Worm (Caenorhabditis elegans) whole organism, late embryonic: ENCODE results near the gene srt-13.
A peak's percentile ranks its signal among the peaks of the same experiment; 100 is the strongest.
"Not testable (repeated sequence)": the region's sequence is repeated elsewhere in the genome, so short reads cannot be mapped to it uniquely, and the experiment has no call there.

Experiments used
- ahr-1 ChIP-seq: sonication (generic microtip); optimal IDR thresholded peaks from 2 replicates; lab custom pipeline; 2016; ENCODE audit warnings: missing genetic modification characterization, missing compliant biosample characterization
- ceh-14 ChIP-seq: sonication (generic microtip); optimal IDR thresholded peaks from 2 replicates; lab custom pipeline; 2016; ENCODE audit warnings: missing genotype, missing genetic modification characterization, missing compliant biosample characterization
- ceh-22 ChIP-seq: sonication (generic microtip); optimal IDR thresholded peaks from 2 replicates; lab custom pipeline; 2017; ENCODE audit warnings: missing biosample characterization, missing genetic modification characterization
- ceh-24 ChIP-seq: sonication (generic microtip); optimal IDR thresholded peaks from 2 replicates; lab custom pipeline; 2016; ENCODE audit warnings: mild to moderate bottlenecking, missing genetic modification characterization, missing compliant biosample characterization
- ceh-31 ChIP-seq: sonication (generic microtip); optimal IDR thresholded peaks from 2 replicates; lab custom pipeline; 2016; ENCODE audit warnings: missing genetic modification characterization, missing compliant biosample characterization
- ceh-34 ChIP-seq: sonication (generic microtip); optimal IDR thresholded peaks from 2 replicates; lab custom pipeline; 2016; ENCODE audit warnings: mild to moderate bottlenecking, missing genetic modification characterization, missing compliant biosample characterization
- ceh-45 ChIP-seq: fragments of 200-800 bp; sonication (Bioruptor generic); IDR thresholded peaks from 2 replicates; pipeline ENCODE4 v1.3.6; 2022; ENCODE audit warnings: missing genetic modification reagents, missing genetic modification characterization, missing compliant biosample characterization
- ceh-48 ChIP-seq: sonication (generic microtip); optimal IDR thresholded peaks from 2 replicates; lab custom pipeline; 2016; ENCODE audit warnings: missing genetic modification characterization, inconsistent platforms, missing compliant biosample characterization
- ceh-9 ChIP-seq: sonication (generic microtip); optimal IDR thresholded peaks from 2 replicates; lab custom pipeline; 2016; ENCODE audit warnings: mild to moderate bottlenecking, missing genetic modification characterization, inconsistent platforms, missing compliant biosample characterization
- dmd-4 ChIP-seq: sonication (generic microtip); optimal IDR thresholded peaks from 2 replicates; lab custom pipeline; 2016; ENCODE audit warnings: borderline replicate concordance, missing genetic modification characterization, missing compliant biosample characterization
- dve-1 ChIP-seq: sonication (generic microtip); optimal IDR thresholded peaks from 2 replicates; lab custom pipeline; 2017; ENCODE audit warnings: antibody characterized with exemption, mild to moderate bottlenecking, missing genetic modification characterization, missing compliant biosample characterization
- elt-2 ChIP-seq: sonication (generic microtip); optimal IDR thresholded peaks from 2 replicates; lab custom pipeline; 2016; ENCODE audit warnings: missing genetic modification reagents, missing genetic modification characterization, missing compliant biosample characterization
- elt-4 ChIP-seq: sonication (generic microtip); optimal IDR thresholded peaks from 2 replicates; lab custom pipeline; 2016; ENCODE audit warnings: missing genetic modification characterization, missing compliant biosample characterization
- eyg-1 ChIP-seq: sonication (generic microtip); optimal IDR thresholded peaks from 2 replicates; lab custom pipeline; 2016; ENCODE audit warnings: missing genotype, missing genetic modification characterization, missing compliant biosample characterization
- fax-1 ChIP-seq: sonication (generic microtip); optimal IDR thresholded peaks from 2 replicates; lab custom pipeline; 2016; ENCODE audit warnings: missing genotype, missing genetic modification characterization, missing compliant biosample characterization
- fkh-6 ChIP-seq: sonication (generic microtip); optimal IDR thresholded peaks from 2 replicates; lab custom pipeline; 2016; ENCODE audit warnings: missing genetic modification characterization, missing compliant biosample characterization
- hlh-8 ChIP-seq: sonication (generic microtip); optimal IDR thresholded peaks from 2 replicates; lab custom pipeline; 2016; ENCODE audit warnings: missing genotype, missing genetic modification characterization, missing compliant biosample characterization
- lim-6 ChIP-seq: sonication (generic microtip); optimal IDR thresholded peaks from 2 replicates; lab custom pipeline; 2016; ENCODE audit warnings: missing genetic modification characterization, missing compliant biosample characterization
- lin-11 ChIP-seq: fragments of 200-800 bp; sonication (Bioruptor generic); optimal IDR thresholded peaks from 2 replicates; lab custom pipeline; 2018; ENCODE audit warnings: mild to moderate bottlenecking, missing genetic modification characterization, missing compliant biosample characterization
- mec-3 ChIP-seq: sonication (generic microtip); optimal IDR thresholded peaks from 2 replicates; lab custom pipeline; 2016; ENCODE audit warnings: borderline replicate concordance, missing genetic modification characterization, missing compliant biosample characterization
- nhr-11 ChIP-seq: fragments of 150-350 bp; optimal IDR thresholded peaks from 2 replicates; lab custom pipeline; 2014; ENCODE audit warnings: missing biosample characterization, missing genetic modification characterization
- odd-2 ChIP-seq: sonication (generic microtip); optimal IDR thresholded peaks from 2 replicates; lab custom pipeline; 2017; ENCODE audit warnings: antibody characterized with exemption, mild to moderate bottlenecking, missing genetic modification characterization, missing compliant biosample characterization
- pha-2 ChIP-seq: sonication (generic microtip); optimal IDR thresholded peaks from 2 replicates; lab custom pipeline; 2017; ENCODE audit warnings: mild to moderate bottlenecking, missing genetic modification characterization, missing compliant biosample characterization
- pha-4 ChIP-seq: fragments of 150-350 bp; optimal IDR thresholded peaks from 2 replicates; lab custom pipeline; 2018; ENCODE audit warnings: missing biosample characterization, missing genetic modification reagents, missing genetic modification characterization
- pqm-1 ChIP-seq: sonication (generic microtip); optimal IDR thresholded peaks from 2 replicates; lab custom pipeline; 2016; ENCODE audit warnings: missing genetic modification characterization, missing compliant biosample characterization
- pros-1 ChIP-seq: fragments of 150-350 bp; optimal IDR thresholded peaks from 2 replicates; lab custom pipeline; 2014; ENCODE audit warnings: missing biosample characterization, missing genetic modification reagents, missing genetic modification characterization
- sox-4 ChIP-seq: sonication (generic microtip); optimal IDR thresholded peaks from 2 replicates; lab custom pipeline; 2017; ENCODE audit warnings: mild to moderate bottlenecking, missing genetic modification characterization, inconsistent platforms, missing compliant biosample characterization
- syd-9 ChIP-seq: sonication (generic microtip); optimal IDR thresholded peaks from 2 replicates; lab custom pipeline; 2016; ENCODE audit warnings: mild to moderate bottlenecking, missing genetic modification characterization, moderate library complexity, missing compliant biosample characterization
- tbx-2 ChIP-seq: sonication (generic microtip); optimal IDR thresholded peaks from 2 replicates; lab custom pipeline; 2016; ENCODE audit warnings: missing genetic modification characterization, missing compliant biosample characterization
- tbx-7 ChIP-seq: sonication (generic microtip); optimal IDR thresholded peaks from 2 replicates; lab custom pipeline; 2016; ENCODE audit warnings: missing genotype, missing genetic modification characterization, missing compliant biosample characterization
- ttx-3 ChIP-seq: sonication (generic microtip); optimal IDR thresholded peaks from 2 replicates; lab custom pipeline; 2016; ENCODE audit warnings: missing genetic modification reagents, missing genetic modification characterization, missing compliant biosample characterization
- unc-3 ChIP-seq, 2 experiments: fragments of 200-800 bp in 1 of 2; sonication (Bioruptor generic) in 1 of 2; sonication (generic microtip) in 1 of 2; conservative IDR thresholded peaks in 1 of 2; optimal IDR thresholded peaks in 1 of 2; 2 replicates each; pipeline versions ENCODE4 v1.3.6 to Lab custom; 2016 to 2022; ENCODE audit warnings: missing compliant biosample characterization in 2 of 2, missing genetic modification characterization in 2 of 2, missing genetic modification reagents in 1 of 2
- unc-42 ChIP-seq: sonication (generic microtip); optimal IDR thresholded peaks from 2 replicates; lab custom pipeline; 2016; ENCODE audit warnings: missing genotype, missing genetic modification characterization, missing compliant biosample characterization
- unc-55 ChIP-seq: sonication (generic microtip); optimal IDR thresholded peaks from 2 replicates; lab custom pipeline; 2017; ENCODE audit warnings: missing biosample characterization, missing genetic modification reagents, missing genetic modification characterization

Gene srt-13

ce11 chrV:4219342-4219741 is 30.6 kb downstream of the srt-13 start, which contains the start of gene nlp-9:
nlp-9 (plus strand) TSS chrV:4219642.
- TF ChIP-seq pha-4 (tag; lab: Kevin White, UChicago) (no peak), pha-2 (tag; lab: Kevin White, UChicago) (no peak), ceh-48 (tag; lab: Kevin White, UChicago) (no peak), odd-2 (tag; lab: Kevin White, UChicago) (no peak), lin-11 (tag; lab: Kevin White, UChicago) (no peak), elt-4 (tag; lab: Kevin White, UChicago) (no peak), tbx-7 (tag; lab: Kevin White, UChicago) (no peak), tbx-2 (tag; lab: Kevin White, UChicago) (no peak), pqm-1 (tag; lab: Kevin White, UChicago) (no peak), ahr-1 (tag; lab: Kevin White, UChicago) (no peak), lim-6 (no peak), sox-4 (tag; lab: Kevin White, UChicago) (no peak), unc-55 (GFP tag; lab: Kevin White, UChicago) (no peak), ceh-34 (no peak), elt-2 (tag; lab: Kevin White, UChicago) (no peak), dve-1 (tag; lab: Kevin White, UChicago) (no peak), ttx-3 (tag; lab: Kevin White, UChicago) (no peak), ceh-31 (tag; lab: Kevin White, UChicago) (no peak), ceh-45 (GFP tag; lab: Robert Waterston, UW) (no peak)

ce11 chrV:4218268-4218667 is 31.7 kb downstream of the srt-13 start:
- no peak for TF ChIP-seq lin-11 (tag; lab: Kevin White, UChicago)
- TF ChIP-seq pros-1: no peak
- TF ChIP-seq fax-1 (tag; lab: Kevin White, UChicago): no peak
- TF ChIP-seq unc-3 (GFP tag; conservative IDR thresholded peaks at IDR 0.05; lab: Robert Waterston, UW): no peak
- peak; percentile 5 for TF ChIP-seq unc-3 (tag; optimal IDR thresholded peaks at IDR 0.05; lab: Kevin White, UChicago)
- TF ChIP-seq eyg-1: no peak
- TF ChIP-seq nhr-11 (tag; lab: Kevin White, UChicago): no peak
- no peak for TF ChIP-seq ahr-1 (tag; lab: Kevin White, UChicago)
- TF ChIP-seq fkh-6 (tag; lab: Kevin White, UChicago): no peak

ce11 chrV:4216902-4217301 is 33.0 kb downstream of the srt-13 start:
- TF ChIP-seq ceh-24 (tag; lab: Kevin White, UChicago) (no peak), dmd-4 (tag; lab: Kevin White, UChicago) (no peak), syd-9 (no peak), pros-1 (no peak), mec-3 (tag; lab: Kevin White, UChicago) (no peak), ceh-9 (tag; lab: Kevin White, UChicago) (no peak), ceh-14 (tag; lab: Kevin White, UChicago) (no peak), fkh-6 (tag; lab: Kevin White, UChicago) (no peak), unc-55 (GFP tag; lab: Kevin White, UChicago) (no peak), fax-1 (tag; lab: Kevin White, UChicago) (no peak), ceh-22 (tag; lab: Kevin White, UChicago) (no peak), hlh-8 (no peak)

- not testable (repeated sequence) for TF ChIP-seq ceh-34; ceh-45 (GFP tag; lab: Robert Waterston, UW); dve-1 (tag; lab: Kevin White, UChicago)
Measured at ce11 chrV:4215856-4216255, 34.1 kb downstream of the srt-13 start, which contains the start of gene H43I07.4. H43I07.4 (plus strand) TSS chrV:4216156.

- TF ChIP-seq dve-1 (tag; lab: Kevin White, UChicago): no peak
- TF ChIP-seq unc-42: peak; percentile 54
Measured at ce11 chrV:4211521-4211920, 38.4 kb downstream of the srt-13 start.
